Worm (Caenorhabditis elegans) whole organism, mixed stage, embryonic: ENCODE data around the gene F38B2.3.

Source experiments
- elt-1 ChIP-seq: sonication (generic microtip); optimal IDR thresholded peaks from 2 replicates; lab custom pipeline; 2017; ENCODE audit warnings: missing genetic modification characterization, mild to moderate bottlenecking, missing compliant biosample characterization, antibody characterized with exemption, moderate library complexity, borderline replicate concordance; ENCODE audit not compliant: insufficient read depth
- lin-13 ChIP-seq: fragments of 150-350 bp; optimal IDR thresholded peaks from 2 replicates; lab custom pipeline; 2014; ENCODE audit warnings: missing biosample characterization, missing genetic modification characterization
- nhr-12 ChIP-seq: fragments of 150-350 bp; optimal IDR thresholded peaks from 2 replicates; lab custom pipeline; 2014; ENCODE audit warnings: missing biosample characterization, missing genetic modification characterization
- nhr-2 ChIP-seq: fragments of 150-350 bp; optimal IDR thresholded peaks from 2 replicates; lab custom pipeline; 2014; ENCODE audit warnings: missing biosample characterization, missing genetic modification characterization
- nhr-28 ChIP-seq: fragments of 150-350 bp; optimal IDR thresholded peaks from 2 replicates; lab custom pipeline; 2014; ENCODE audit warnings: missing biosample characterization, missing genetic modification characterization
- snpc-4 ChIP-seq: fragments of 150-350 bp; optimal IDR thresholded peaks from 2 replicates; lab custom pipeline; 2014; ENCODE audit warnings: missing biosample characterization, missing genetic modification characterization
- sptf-1 ChIP-seq: sonication (generic microtip); optimal IDR thresholded peaks from 2 replicates; lab custom pipeline; 2017; ENCODE audit warnings: mild to moderate bottlenecking, missing genetic modification characterization, moderate library complexity, missing compliant biosample characterization
- ztf-11 ChIP-seq: fragments of 150-350 bp; optimal IDR thresholded peaks from 2 replicates; lab custom pipeline; 2014; ENCODE audit warnings: missing biosample characterization, missing genetic modification characterization

ce11 chrX:11240585-11241115 is 45.5 kb downstream of the F38B2.3 start, which contains the start of gene C34F6.10:
- no peak for TF ChIP-seq nhr-12 (tag; lab: Kevin White, UChicago)
- no peak for TF ChIP-seq elt-1
- no peak for TF ChIP-seq sptf-1
- no peak for TF ChIP-seq nhr-28 (tag; lab: Kevin White, UChicago)
- TF ChIP-seq nhr-2, result no peak
- no peak for TF ChIP-seq snpc-4 (tag; lab: Kevin White, UChicago)
- no peak for TF ChIP-seq lin-13 (tag; lab: Kevin White, UChicago)
- TF ChIP-seq ztf-11 (tag; lab: Kevin White, UChicago), result no peak
